Fruit fly (Drosophila melanogaster): Measurements from ENCODE around the gene CG42359.
A peak's percentile ranks its signal among the peaks of the same experiment; 100 is the strongest.

CG42359 gene

dm6 chr3R:19211778-19212177, 49.7 kb upstream of the CG42359 start, which contains the start of gene cry (continued):
- TF ChIP-seq CG10631 (GFP tag; optimal IDR thresholded peaks at IDR 0.05) (peak; percentile 90), CG1621 (tag; optimal IDR thresholded peaks at IDR 0.05) (peak; percentile 86), svp (GFP tag) (no peak), lz (GFP tag; optimal IDR thresholded peaks at IDR 0.05) (peak; percentile 80), fd85E (GFP tag; optimal IDR thresholded peaks at IDR 0.05) (no peak), CG34406 (GFP tag; optimal IDR thresholded peaks at IDR 0.05) (peak; percentile 84), CG32006 (GFP tag; optimal IDR thresholded peaks at IDR 0.05) (peak; percentile 93), Smox (GFP tag; optimal IDR thresholded peaks at IDR 0.05) (peak; percentile 74), Ets21C (GFP tag; optimal IDR thresholded peaks at IDR 0.05) (peak; percentile 59), dsx (GFP tag; optimal IDR thresholded peaks at IDR 0.05; ENCODE audit: poor library complexity, severe bottlenecking) (peak; percentile 89), Sox15 (GFP tag; optimal IDR thresholded peaks at IDR 0.05) (peak; percentile 79), CG11294 (GFP tag; IDR thresholded peaks at IDR 0.05) (peak; percentile 78), CG6808 (GFP tag; optimal IDR thresholded peaks at IDR 0.05) (peak; percentile 89), pdm3 (GFP tag; optimal IDR thresholded peaks at IDR 0.05) (peak; percentile 84), Sox14 (GFP tag; optimal IDR thresholded peaks at IDR 0.05) (peak; percentile 86), CG8632 (GFP tag; optimal IDR thresholded peaks at IDR 0.05) (peak; percentile 84)

- no peak for TF ChIP-seq net (GFP tag; optimal IDR thresholded peaks at IDR 0.05)
- no peak for TF ChIP-seq CG3919 (GFP tag; optimal IDR thresholded peaks at IDR 0.05)
- no peak for TF ChIP-seq CG10669 (GFP tag; optimal IDR thresholded peaks at IDR 0.05)
- TF ChIP-seq vri (GFP tag; optimal IDR thresholded peaks at IDR 0.05): no peak
- TF ChIP-seq CG11294 (GFP tag; IDR thresholded peaks at IDR 0.05): no peak
- TF ChIP-seq Eip75B (GFP tag; optimal IDR thresholded peaks at IDR 0.05): no peak
- no peak for TF ChIP-seq Gug (GFP tag; IDR thresholded peaks at IDR 0.05)
- no peak for TF ChIP-seq CG31627 (GFP tag; optimal IDR thresholded peaks at IDR 0.05)
- no peak for TF ChIP-seq Hr38 (GFP tag; optimal IDR thresholded peaks at IDR 0.05)
- TF ChIP-seq CG32006 (GFP tag; optimal IDR thresholded peaks at IDR 0.05): no peak
Measured at dm6 chr3R:19190020-19190419, 27.9 kb upstream of the CG42359 start.

- TF ChIP-seq CG15336 (GFP tag; IDR thresholded peaks at IDR 0.05) (peak; percentile 74), fd59A (GFP tag; optimal IDR thresholded peaks at IDR 0.05) (peak; percentile 86), acj6 (GFP tag; optimal IDR thresholded peaks at IDR 0.05) (peak; percentile 85), CG7368 (GFP tag; optimal IDR thresholded peaks at IDR 0.05) (peak; percentile 73), achi (GFP tag; optimal IDR thresholded peaks at IDR 0.05) (peak; percentile 79), topi (GFP tag; optimal IDR thresholded peaks at IDR 0.05) (peak; percentile 81), CG16779 (tag; optimal IDR thresholded peaks at IDR 0.05) (peak; percentile 55), Hr39 (GFP tag; optimal IDR thresholded peaks at IDR 0.05) (peak; percentile 84), ss (GFP tag; optimal IDR thresholded peaks at IDR 0.05) (peak in 1 of 2 experiments; percentile 82), CG34406 (GFP tag; optimal IDR thresholded peaks at IDR 0.05) (peak; percentile 80), Hr4 (GFP tag; optimal IDR thresholded peaks at IDR 0.05) (peak; percentile 88), net (GFP tag; optimal IDR thresholded peaks at IDR 0.05) (peak; percentile 84), CG4318 (GFP tag; optimal IDR thresholded peaks at IDR 0.05) (peak; percentile 80), CG3919 (GFP tag; optimal IDR thresholded peaks at IDR 0.05) (peak; percentile 90), spab (GFP tag; optimal IDR thresholded peaks at IDR 0.05) (peak; percentile 61), CG31627 (GFP tag; optimal IDR thresholded peaks at IDR 0.05) (peak; percentile 88), CG8632 (GFP tag; optimal IDR thresholded peaks at IDR 0.05) (peak; percentile 76), cyc (GFP tag; optimal IDR thresholded peaks at IDR 0.05) (peak; percentile 77), Smox (GFP tag; optimal IDR thresholded peaks at IDR 0.05) (peak; percentile 85), pdm3 (GFP tag; optimal IDR thresholded peaks at IDR 0.05) (peak; percentile 86), Ets21C (GFP tag; optimal IDR thresholded peaks at IDR 0.05) (peak; percentile 64), CG10669 (GFP tag; optimal IDR thresholded peaks at IDR 0.05) (peak; percentile 84), Ets96B (tag; optimal IDR thresholded peaks at IDR 0.05) (peak; percentile 64), Lpt (GFP tag; optimal IDR thresholded peaks at IDR 0.05) (peak; percentile 85), Gug (GFP tag; IDR thresholded peaks at IDR 0.05) (no peak), CG8119 (GFP tag; IDR thresholded peaks at IDR 0.05) (peak; percentile 87), Sox15 (GFP tag; optimal IDR thresholded peaks at IDR 0.05) (peak; percentile 74), lz (GFP tag; optimal IDR thresholded peaks at IDR 0.05) (peak; percentile 84), OdsH (GFP tag; optimal IDR thresholded peaks at IDR 0.05) (peak; percentile 83), dsx (GFP tag; optimal IDR thresholded peaks at IDR 0.05; ENCODE audit: poor library complexity, severe bottlenecking) (peak; percentile 49), CG11762 (GFP tag; optimal IDR thresholded peaks at IDR 0.05; ENCODE audit: insufficient read depth) (peak; percentile 66), Sox102F (GFP tag; optimal IDR thresholded peaks at IDR 0.05) (peak; percentile 87), CG11294 (GFP tag; IDR thresholded peaks at IDR 0.05) (no peak), Blimp-1 (GFP tag; optimal IDR thresholded peaks at IDR 0.05) (peak; percentile 78), CG6854 (GFP tag; optimal IDR thresholded peaks at IDR 0.05) (peak; percentile 78), Sox14 (GFP tag; optimal IDR thresholded peaks at IDR 0.05) (peak; percentile 89)
Measured at dm6 chr3R:19187717-19188149, 25.6 kb upstream of the CG42359 start.
